Worm (Caenorhabditis elegans) whole organism, midembryonic: ENCODE data around the gene clec-86.

Experiments
- T22C8.4 ChIP-seq: fragments of 200-800 bp; sonication (Bioruptor generic); IDR thresholded peaks from 2 replicates; pipeline ENCODE4 v1.3.6; 2022; ENCODE audit warnings: missing genetic modification characterization, missing compliant biosample characterization
- ref-1 ChIP-seq: fragments of 200-800 bp; sonication (Bioruptor generic); conservative IDR thresholded peaks from 2 replicates; pipeline ENCODE4 v1.3.6; 2022; ENCODE audit warnings: missing genetic modification reagents, missing genetic modification characterization, missing compliant biosample characterization
- ztf-23 ChIP-seq: fragments of 200-800 bp; sonication (Bioruptor generic); IDR thresholded peaks from 2 replicates; pipeline ENCODE4 v1.3.6; 2022; ENCODE audit warnings: missing genetic modification reagents, missing genetic modification characterization, missing compliant biosample characterization

DNA sequence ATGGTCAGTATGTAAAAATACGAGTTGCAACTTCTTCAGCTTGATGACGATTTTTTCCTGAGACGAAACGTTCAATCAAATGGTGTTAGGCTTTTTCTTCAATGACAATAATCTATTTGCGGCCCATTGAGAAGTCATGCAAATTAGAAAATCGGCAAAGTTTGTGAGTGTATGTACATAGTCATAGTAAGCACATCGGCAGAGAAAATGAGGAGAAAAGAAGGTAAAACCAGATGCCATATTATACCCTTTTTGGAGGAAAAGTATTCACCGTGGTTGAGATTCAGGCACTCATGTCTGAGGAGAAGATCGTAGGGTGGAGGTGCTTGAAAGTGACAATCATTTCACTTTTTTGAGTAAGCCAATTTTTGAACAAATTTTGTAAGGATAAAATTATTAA lies 43.3 kb upstream of the clec-86 start, which contains the start of gene C36B7.5:
- no peak for TF ChIP-seq T22C8.4 (GFP tag; lab: Robert Waterston, UW)
- TF ChIP-seq ref-1 = no peak
- no peak for TF ChIP-seq ztf-23
